Fruit fly (Drosophila melanogaster) whole organism, embryonic: ENCODE measurements around the gene CheA29a.

ENCODE experiments used
- Bdp1 ChIP-seq: fragments of 200-800 bp; sonication (Bioruptor generic); optimal IDR thresholded peaks from 3 replicates; lab custom pipeline; 2016; ENCODE audit warnings: missing biosample characterization, missing genetic modification characterization
- CG10543 ChIP-seq: fragments of 200-800 bp; sonication (Bioruptor generic); optimal IDR thresholded peaks from 3 replicates; lab custom pipeline; 2017; ENCODE audit warnings: missing biosample characterization, mild to moderate bottlenecking, missing genetic modification characterization, moderate library complexity
- CG10654 ChIP-seq: fragments of 200-800 bp; sonication (Bioruptor generic); optimal IDR thresholded peaks from 2 replicates; lab custom pipeline; 2016; ENCODE audit warnings: missing biosample characterization, missing genetic modification characterization
- CG13624 ChIP-seq: fragments of 200-800 bp; sonication (Bioruptor generic); optimal IDR thresholded peaks from 2 replicates; lab custom pipeline; 2016; ENCODE audit warnings: missing biosample characterization, missing genetic modification characterization
- CG16813 ChIP-seq: fragments of 200-800 bp; sonication (Bioruptor generic); IDR thresholded peaks from 3 replicates; pipeline ENCODE4 v1.3.6; 2022; ENCODE audit warnings: missing biosample characterization, missing genetic modification characterization; ENCODE audit not compliant: partially characterized antibody
- CG33213 ChIP-seq: fragments of 200-800 bp; sonication (Bioruptor generic); optimal IDR thresholded peaks from 3 replicates; lab custom pipeline; 2016; ENCODE audit warnings: missing biosample characterization, missing genetic modification characterization
- CG33557 ChIP-seq: fragments of 200-800 bp; sonication (Bioruptor generic); optimal IDR thresholded peaks from 2 replicates; lab custom pipeline; 2019; ENCODE audit warnings: missing biosample characterization, mild to moderate bottlenecking, missing genetic modification characterization, moderate library complexity
- CG34422 ChIP-seq: fragments of 200-800 bp; sonication (Bioruptor generic); IDR thresholded peaks from 3 replicates; pipeline ENCODE4 v1.3.6; 2022; ENCODE audit warnings: missing biosample characterization, missing genetic modification characterization
- CG3847 ChIP-seq: fragments of 200-800 bp; sonication (Bioruptor generic); IDR thresholded peaks from 2 replicates; pipeline ENCODE4 v1.3.6; 2022; ENCODE audit warnings: missing biosample characterization, missing genetic modification characterization
- CG4282 ChIP-seq: fragments of 200-800 bp; sonication (Bioruptor generic); optimal IDR thresholded peaks from 2 replicates; lab custom pipeline; 2016; ENCODE audit warnings: missing biosample characterization, missing genetic modification characterization
- CG4328 ChIP-seq: fragments of 200-800 bp; sonication (Bioruptor generic); optimal IDR thresholded peaks from 3 replicates; lab custom pipeline; 2017; ENCODE audit warnings: missing biosample characterization, missing genetic modification reagents, missing genetic modification characterization
- CG5180 ChIP-seq: fragments of 200-800 bp; sonication (Bioruptor generic); optimal IDR thresholded peaks from 3 replicates; lab custom pipeline; 2017; ENCODE audit warnings: missing biosample characterization, missing genetic modification characterization, mild to moderate bottlenecking, moderate library complexity, missing genetic modification reagents
- CG6689 ChIP-seq: fragments of 200-800 bp; sonication (Bioruptor generic); IDR thresholded peaks from 2 replicates; pipeline ENCODE4 v1.3.6; 2022; ENCODE audit warnings: missing biosample characterization, missing genetic modification characterization
- CG7372 ChIP-seq: fragments of 200-800 bp; sonication (Bioruptor generic); IDR thresholded peaks from 2 replicates; pipeline ENCODE4 v1.3.6; 2022; ENCODE audit warnings: missing biosample characterization, missing genetic modification characterization
- CG7786 ChIP-seq: fragments of 200-800 bp; sonication (Bioruptor generic); optimal IDR thresholded peaks from 2 replicates; lab custom pipeline; 2016; ENCODE audit warnings: missing biosample characterization, missing genetic modification characterization
- CG9727 ChIP-seq: fragments of 200-800 bp; sonication (Bioruptor generic); optimal IDR thresholded peaks from 3 replicates; lab custom pipeline; 2017; ENCODE audit warnings: missing biosample characterization, mild to moderate bottlenecking, missing genetic modification characterization
- CG9797 ChIP-seq: fragments of 200-800 bp; sonication (Bioruptor generic); optimal IDR thresholded peaks from 3 replicates; lab custom pipeline; 2018; ENCODE audit warnings: missing biosample characterization, mild to moderate bottlenecking, missing genetic modification characterization
- CG9817 ChIP-seq: fragments of 200-800 bp; sonication (Bioruptor generic); optimal IDR thresholded peaks from 2 replicates; lab custom pipeline; 2018; ENCODE audit warnings: missing biosample characterization, mild to moderate bottlenecking, missing genetic modification characterization, moderate library complexity
- CHES-1-like ChIP-seq: fragments of 200-800 bp; sonication (Bioruptor generic); optimal IDR thresholded peaks from 2 replicates; lab custom pipeline; 2016; ENCODE audit warnings: missing biosample characterization, missing genetic modification characterization
- Doc3 ChIP-seq: fragments of 200-800 bp; sonication (Bioruptor generic); IDR thresholded peaks from 3 replicates; pipeline ENCODE4 v1.3.6; 2022; ENCODE audit warnings: missing biosample characterization, missing genetic modification characterization; ENCODE audit not compliant: partially characterized antibody
- E2f1 ChIP-seq: fragments of 200-800 bp; sonication (Bioruptor generic); IDR thresholded peaks from 2 replicates; pipeline ENCODE4 v1.3.6; 2022; ENCODE audit warnings: missing biosample characterization, missing genetic modification characterization
- E2f2 ChIP-seq: fragments of 200-800 bp; sonication (Bioruptor generic); IDR thresholded peaks from 2 replicates; pipeline ENCODE4 v1.3.6; 2022; ENCODE audit warnings: missing biosample characterization, missing genetic modification characterization
- Ets97D ChIP-seq: fragments of 200-800 bp; sonication (Bioruptor generic); optimal IDR thresholded peaks from 3 replicates; lab custom pipeline; 2016; ENCODE audit warnings: missing biosample characterization, missing genetic modification characterization
- HLH4C ChIP-seq: fragments of 200-800 bp; sonication (Bioruptor generic); IDR thresholded peaks from 3 replicates; pipeline ENCODE4 v1.3.6; 2022; ENCODE audit warnings: missing biosample characterization, missing genetic modification characterization; ENCODE audit not compliant: partially characterized antibody
- HmgD ChIP-seq: fragments of 200-800 bp; sonication (Bioruptor generic); optimal IDR thresholded peaks from 3 replicates; lab custom pipeline; 2016; ENCODE audit warnings: missing biosample characterization, missing genetic modification characterization
- Lpt ChIP-seq: fragments of >200 bp; optimal IDR thresholded peaks from 2 replicates; lab custom pipeline; 2018; ENCODE audit warnings: missing biosample characterization, missing genetic modification characterization
- MBD-R2 ChIP-seq: fragments of 200-800 bp; sonication (Bioruptor generic); IDR thresholded peaks from 2 replicates; pipeline ENCODE4 v1.3.6; 2022; ENCODE audit warnings: missing biosample characterization, missing genetic modification characterization
- Rx ChIP-seq: fragments of 200-800 bp; sonication (Bioruptor generic); IDR thresholded peaks from 2 replicates; pipeline ENCODE4 v1.3.6; 2022; ENCODE audit warnings: missing biosample characterization, missing genetic modification characterization
- Sin3A ChIP-seq: fragments of >200 bp; optimal IDR thresholded peaks from 2 replicates; lab custom pipeline; 2018
- Taf1 ChIP-seq: fragments of 200-800 bp; sonication (Bioruptor generic); IDR thresholded peaks from 2 replicates; pipeline ENCODE4 v1.3.6; 2022; ENCODE audit warnings: missing biosample characterization, missing genetic modification characterization
- Xrp1 ChIP-seq: fragments of 200-800 bp; sonication (Bioruptor generic); IDR thresholded peaks from 2 replicates; pipeline ENCODE4 v1.3.6; 2022; ENCODE audit warnings: missing biosample characterization, missing genetic modification characterization
- YL-1 ChIP-seq: fragments of 200-800 bp; sonication (Bioruptor generic); optimal IDR thresholded peaks from 3 replicates; lab custom pipeline; 2017; ENCODE audit warnings: missing biosample characterization, mild to moderate bottlenecking, missing genetic modification characterization
- ara ChIP-seq: fragments of 200-800 bp; sonication (Bioruptor generic); IDR thresholded peaks from 2 replicates; pipeline ENCODE4 v1.3.6; 2022; ENCODE audit warnings: missing biosample characterization, missing genetic modification characterization
- ato ChIP-seq: fragments of 200-800 bp; sonication (Bioruptor generic); IDR thresholded peaks from 2 replicates; pipeline ENCODE4 v1.3.6; 2022; ENCODE audit warnings: missing biosample characterization, missing genetic modification characterization; ENCODE audit not compliant: partially characterized antibody
- bsh ChIP-seq, 2 experiments: fragments of 200-800 bp; sonication (Bioruptor generic); optimal IDR thresholded peaks; 2 replicates each; lab custom pipeline; 2017 to 2018; ENCODE audit warnings: mild to moderate bottlenecking in 2 of 2, missing biosample characterization in 2 of 2, missing genetic modification characterization in 2 of 2, moderate library complexity in 1 of 2
- cad ChIP-seq: fragments of >200 bp; optimal IDR thresholded peaks from 2 replicates; lab custom pipeline; 2017; ENCODE audit warnings: missing biosample characterization, missing genetic modification characterization
- chm ChIP-seq: fragments of 200-800 bp; sonication (Bioruptor generic); IDR thresholded peaks from 2 replicates; pipeline ENCODE4 v1.3.6; 2022; ENCODE audit warnings: missing biosample characterization, missing genetic modification characterization
- ci ChIP-seq: fragments of 200-800 bp; sonication (Bioruptor generic); IDR thresholded peaks from 3 replicates; pipeline ENCODE4 v1.3.6; 2022; ENCODE audit warnings: missing biosample characterization, missing genetic modification characterization
- crp ChIP-seq, 2 experiments: fragments of 200-800 bp; sonication (Bioruptor generic); optimal IDR thresholded peaks; 2 replicates in 1 of 2; 3 replicates in 1 of 2; lab custom pipeline; 2017; ENCODE audit warnings: missing biosample characterization in 2 of 2, missing genetic modification characterization in 2 of 2, mild to moderate bottlenecking in 1 of 2, moderate library complexity in 1 of 2
- dmrt99B ChIP-seq: fragments of 200-800 bp; sonication (Bioruptor generic); optimal IDR thresholded peaks from 2 replicates; lab custom pipeline; 2018; ENCODE audit warnings: missing biosample characterization, mild to moderate bottlenecking, missing genetic modification characterization, moderate library complexity
- dpn ChIP-seq, 2 experiments: fragments of 200-800 bp; sonication (Bioruptor generic); optimal IDR thresholded peaks; 3 replicates each; lab custom pipeline; 2016; ENCODE audit warnings: missing biosample characterization in 2 of 2, missing genetic modification characterization in 2 of 2
- eyg ChIP-seq: fragments of 200-800 bp; sonication (Bioruptor generic); optimal IDR thresholded peaks from 3 replicates; lab custom pipeline; 2016; ENCODE audit warnings: missing biosample characterization, missing genetic modification characterization
- gsb ChIP-seq: fragments of 200-800 bp; sonication (Bioruptor generic); IDR thresholded peaks from 2 replicates; pipeline ENCODE4 v1.3.6; 2022; ENCODE audit warnings: missing biosample characterization, missing genetic modification characterization
- kni ChIP-seq: fragments of 200-800 bp; sonication (Bioruptor generic); optimal IDR thresholded peaks from 3 replicates; lab custom pipeline; 2017; ENCODE audit warnings: mild to moderate bottlenecking, missing biosample characterization, missing genetic modification reagents, missing genetic modification characterization
- mld ChIP-seq: fragments of 200-800 bp; sonication (Bioruptor generic); IDR thresholded peaks from 3 replicates; pipeline ENCODE4 v1.3.6; 2022; ENCODE audit warnings: missing biosample characterization, missing genetic modification characterization; ENCODE audit not compliant: partially characterized antibody
- peb ChIP-seq: fragments of 200-800 bp; sonication (Bioruptor generic); IDR thresholded peaks from 2 replicates; pipeline ENCODE4 v1.3.6; 2022; ENCODE audit warnings: missing biosample characterization, missing genetic modification characterization
- phol ChIP-seq: fragments of 200-800 bp; sonication (Bioruptor generic); optimal IDR thresholded peaks from 3 replicates; lab custom pipeline; 2018; ENCODE audit warnings: missing biosample characterization, mild to moderate bottlenecking, missing genetic modification characterization, moderate library complexity
- row ChIP-seq: fragments of 200-800 bp; sonication (Bioruptor generic); IDR thresholded peaks from 3 replicates; pipeline ENCODE4 v1.3.6; 2022; ENCODE audit warnings: missing biosample characterization, missing genetic modification characterization
- sd ChIP-seq: fragments of 200-800 bp; sonication (Bioruptor generic); optimal IDR thresholded peaks from 3 replicates; lab custom pipeline; 2018; ENCODE audit warnings: missing biosample characterization, mild to moderate bottlenecking, missing genetic modification characterization, moderate library complexity
- sisA ChIP-seq: fragments of 200-800 bp; sonication (Bioruptor generic); IDR thresholded peaks from 2 replicates; pipeline ENCODE4 v1.3.6; 2022; ENCODE audit warnings: missing biosample characterization, missing genetic modification characterization
- tin ChIP-seq: fragments of 200-800 bp; sonication (Bioruptor generic); optimal IDR thresholded peaks from 3 replicates; lab custom pipeline; 2016; ENCODE audit warnings: missing biosample characterization, missing genetic modification characterization
- zfh1 ChIP-seq: fragments of 200-800 bp; sonication (Bioruptor generic); IDR thresholded peaks from 3 replicates; pipeline ENCODE4 v1.3.6; 2022; ENCODE audit warnings: missing biosample characterization, missing genetic modification characterization

Gene CheA29a

DNA sequence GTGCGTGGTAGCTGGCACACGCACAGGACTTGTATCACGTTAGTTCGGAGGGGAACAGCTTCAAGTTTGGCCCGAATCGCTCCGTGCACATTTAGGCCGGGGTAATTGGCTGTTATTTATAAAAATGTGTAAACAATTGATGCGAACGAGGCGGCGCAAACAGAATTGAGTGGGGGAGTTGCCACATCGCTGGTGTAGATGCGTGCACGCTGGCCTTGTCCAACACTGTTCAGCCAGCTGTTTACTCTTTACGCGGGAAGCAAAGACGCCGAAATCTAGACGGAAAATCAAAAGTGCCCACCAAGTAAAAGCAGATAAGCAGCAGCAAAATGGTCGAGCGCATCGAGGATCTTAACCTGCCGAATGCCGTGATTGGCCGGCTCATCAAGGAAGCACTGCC lies 40.0 kb upstream of the CheA29a start, which contains the start of the genes D12 and Chrac-14 (continued):
- no peak; the same call in 1 of the 2 replicates for TF ChIP-seq chm (GFP tag; lab: Robert Waterston, UW)
- TF ChIP-seq YL-1 = peak; percentile 45
- TF ChIP-seq CG6689 (GFP tag; lab: Robert Waterston, UW) = no peak
- no peak for TF ChIP-seq ara (GFP tag; lab: Robert Waterston, UW)
- no peak for TF ChIP-seq kni
- TF ChIP-seq CG9727 (GFP tag; lab: Kevin White, UChicago) = no peak
- TF ChIP-seq row = peak; percentile 29; the same call in 1 of the 3 replicates
- TF ChIP-seq E2f2 (GFP tag; lab: Robert Waterston, UW) = peak; percentile 73
- peak; percentile 0 for TF ChIP-seq CG4282 (GFP tag; lab: Kevin White, UChicago)
- peak; percentile 98 for TF ChIP-seq MBD-R2 (GFP tag; lab: Robert Waterston, UW)
- peak; percentile 27 for TF ChIP-seq tin (GFP tag; lab: Kevin White, UChicago)
- TF ChIP-seq bsh (GFP tag; optimal IDR thresholded peaks at IDR 0.05; lab: Kevin White, UChicago) = no peak
- TF ChIP-seq HmgD (GFP tag; lab: Kevin White, UChicago) = no peak
- TF ChIP-seq CG3847 (GFP tag; lab: Robert Waterston, UW) = peak; percentile 65
- TF ChIP-seq CG5180 (GFP tag; lab: Kevin White, UChicago) = no peak
- peak in 1 of 2 experiments; percentile 5 for TF ChIP-seq dpn (GFP tag; optimal IDR thresholded peaks at IDR 0.05; lab: Kevin White, UChicago)
- TF ChIP-seq CG10654 = no peak
- no peak for TF ChIP-seq CG16813
- TF ChIP-seq Rx (GFP tag; lab: Robert Waterston, UW) = 0 out of 2 replicates have a peak, but pooled peaks have one; percentile 2
- peak; percentile 60 to 92 for TF ChIP-seq crp (GFP tag; optimal IDR thresholded peaks at IDR 0.05; lab: Kevin White, UChicago)
- no peak for TF ChIP-seq CG33557 (GFP tag; lab: Kevin White, UChicago)
- TF ChIP-seq HLH4C = no peak
- TF ChIP-seq CG9797 (GFP tag; lab: Kevin White, UChicago) = no peak
- peak; percentile 12 for TF ChIP-seq Ets97D (GFP tag; lab: Kevin White, UChicago)
- no peak for TF ChIP-seq dmrt99B (tag; lab: Kevin White, UChicago)
- TF ChIP-seq CG4328 (GFP tag; lab: Kevin White, UChicago) = no peak
- no peak for TF ChIP-seq phol (tag; lab: Kevin White, UChicago)
- no peak for TF ChIP-seq CG33213 (GFP tag; lab: Kevin White, UChicago)
- TF ChIP-seq ci (GFP tag; lab: Robert Waterston, UW) = peak; percentile 64; the same call in 1 of the 3 replicates
- no peak for TF ChIP-seq ato (GFP tag; lab: Robert Waterston, UW)
- peak; percentile 50 for TF ChIP-seq Sin3A (lab: Kevin White, UChicago)
- peak; percentile 42; the same call in 1 of the 3 replicates for TF ChIP-seq zfh1 (GFP tag; lab: Robert Waterston, UW)
- no peak for TF ChIP-seq mld (GFP tag; lab: Robert Waterston, UW)
- no peak for TF ChIP-seq CHES-1-like (GFP tag; lab: Kevin White, UChicago)
- TF ChIP-seq peb (GFP tag; lab: Robert Waterston, UW) = no peak
- TF ChIP-seq eyg (GFP tag; lab: Kevin White, UChicago) = no peak
- TF ChIP-seq CG13624 (GFP tag; lab: Kevin White, UChicago) = no peak
- TF ChIP-seq CG10543 (GFP tag; lab: Kevin White, UChicago) = no peak
- peak; percentile 39; the same call in 1 of the 3 replicates for TF ChIP-seq CG34422 (GFP tag; lab: Robert Waterston, UW)
- peak; percentile 12; the same call in 1 of the 2 replicates for TF ChIP-seq Xrp1 (GFP tag; lab: Robert Waterston, UW)
- peak; percentile 14 for TF ChIP-seq CG7786 (GFP tag; lab: Kevin White, UChicago)
- TF ChIP-seq Doc3 (GFP tag; lab: Robert Waterston, UW) = no peak
- TF ChIP-seq Lpt (GFP tag; lab: Kevin White, UChicago) = no peak
- peak; percentile 16 for TF ChIP-seq Bdp1
- TF ChIP-seq Taf1 = no peak
- TF ChIP-seq E2f1 (GFP tag; lab: Robert Waterston, UW) = peak; percentile 37; the same call in 1 of the 2 replicates
- TF ChIP-seq sd (tag; lab: Kevin White, UChicago) = no peak
- TF ChIP-seq cad = no peak
- TF ChIP-seq CG9817 (tag; lab: Kevin White, UChicago) = no peak
- TF ChIP-seq sisA (GFP tag; lab: Robert Waterston, UW) = peak; percentile 13; the same call in 1 of the 2 replicates
- no peak for TF ChIP-seq CG7372 (GFP tag; lab: Robert Waterston, UW)
- TF ChIP-seq gsb = no peak
